Fruit fly (Drosophila melanogaster): ENCODE results near the gene CG9593.

DNA sequence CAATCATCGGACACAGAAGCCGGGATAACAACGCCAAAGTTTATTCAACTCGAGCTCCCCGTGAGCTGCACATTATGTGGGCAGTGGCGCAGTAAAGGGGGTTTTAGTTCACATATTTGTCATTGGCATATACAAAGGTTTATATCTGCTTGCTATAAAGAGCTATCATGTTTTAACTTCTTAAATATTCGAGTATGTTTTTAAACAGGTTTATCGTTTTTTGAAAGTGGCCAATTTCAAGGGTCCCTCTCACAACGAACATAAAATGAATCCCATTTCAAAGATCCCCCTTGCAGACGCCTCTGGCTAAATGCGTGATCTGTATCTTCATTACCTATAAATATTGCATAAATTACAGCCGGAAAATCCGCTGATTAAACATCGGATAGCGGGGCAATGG lies 25.5 kb downstream of the CG9593 start:
- TF ChIP-seq CG8478 (optimal IDR thresholded peaks at IDR 0.05) (no peak), CTCF (optimal IDR thresholded peaks at IDR 0.05) (no peak)

All from S2 (cell line).